Worm (Caenorhabditis elegans) whole organism, L4/young adult: Measurements from ENCODE around the gene spig-9.

Experiments used
- W03F9.2 ChIP-seq: fragments of 150-350 bp; optimal IDR thresholded peaks from 2 replicates; lab custom pipeline; 2014; ENCODE audit warnings: missing biosample characterization, missing genetic modification characterization
- dao-5 ChIP-seq: sonication (generic microtip); optimal IDR thresholded peaks from 2 replicates; lab custom pipeline; 2016; ENCODE audit warnings: missing genotype, missing genetic modification characterization, moderate library complexity, missing compliant biosample characterization
- him-1 ChIP-seq: sonication (generic microtip); optimal IDR thresholded peaks from 2 replicates; lab custom pipeline; 2016; ENCODE audit warnings: missing genotype, missing genetic modification reagents, missing genetic modification characterization, missing compliant biosample characterization

Gene spig-9

DNA sequence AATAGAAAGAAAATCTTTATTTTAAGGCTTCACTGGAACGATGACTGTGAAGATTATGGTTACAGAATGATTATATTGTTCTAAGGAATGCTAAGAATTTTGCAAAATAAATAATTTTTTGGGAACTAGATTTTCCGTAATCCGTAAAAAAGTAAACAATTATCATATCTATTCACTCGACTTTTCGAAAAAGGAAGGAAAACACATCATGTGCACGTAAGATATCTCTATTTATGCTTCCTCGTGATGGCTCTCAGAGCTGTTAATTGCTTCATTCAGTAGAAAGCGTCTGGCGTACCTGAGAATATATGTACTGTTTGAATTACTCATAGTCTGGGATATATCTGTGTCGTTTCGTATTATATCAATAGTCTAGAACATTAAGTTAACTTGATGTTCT, 8.1 kb upstream of the spig-9 start, which contains the start of gene srd-11:
Gene srd-11, minus strand, starts transcription at position 101 of the 400 bp plus-strand sequence.
- TF ChIP-seq W03F9.2 (tag; lab: Kevin White, UChicago) (no peak), him-1 (no peak), dao-5 (no peak)

ce11 chrV:13613870-13614269, 2.2 kb upstream of the spig-9 start, which contains the start of gene F53F4.7:
Gene F53F4.7 (minus strand): TSS chrV:13613970.
- TF ChIP-seq W03F9.2 (tag; lab: Kevin White, UChicago) (no peak), dao-5 (no peak), him-1 (no peak)

- TF ChIP-seq dao-5 (no peak), W03F9.2 (tag; lab: Kevin White, UChicago) (no peak), him-1 (no peak)
Measured at ce11 chrV:13609806-13610205, 1.9 kb downstream of the spig-9 start.

ce11 chrV:13608486-13608885, 3.2 kb downstream of the spig-9 start:
- TF ChIP-seq him-1 = no peak
- no peak for TF ChIP-seq dao-5
- no peak for TF ChIP-seq W03F9.2 (tag; lab: Kevin White, UChicago)

DNA sequence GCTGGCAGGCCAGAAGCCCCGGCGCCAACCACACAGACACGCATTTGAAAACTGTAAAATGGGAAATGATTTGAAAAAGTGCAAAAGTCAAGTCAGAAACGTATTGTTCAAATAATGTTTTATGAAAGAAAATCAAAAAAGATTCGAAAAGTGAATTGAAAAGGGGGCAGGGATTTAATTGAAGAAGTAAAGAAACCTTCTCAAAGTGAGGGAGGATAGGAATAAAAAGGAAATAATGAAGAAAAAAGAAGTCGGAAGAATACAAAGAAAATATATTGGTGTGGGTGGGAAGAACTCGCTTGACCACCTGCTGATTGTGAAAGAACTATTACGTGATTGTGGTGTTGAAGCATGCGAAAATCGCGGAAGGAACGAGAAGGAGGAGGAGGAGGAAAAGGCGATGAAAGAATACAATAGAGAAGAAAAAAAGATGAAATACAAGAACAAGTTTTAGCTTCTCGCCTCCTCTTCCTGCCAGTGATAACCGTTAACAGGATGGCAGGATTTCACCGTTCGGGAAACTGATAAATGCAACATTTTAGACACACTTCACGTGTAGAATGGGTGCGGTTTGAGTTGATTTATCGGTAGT, 4.9 kb downstream of the spig-9 start, which contains the start of gene fmo-4:
Gene fmo-4, minus strand, starts transcription at position 51 of the 592 bp plus-strand sequence.
- TF ChIP-seq W03F9.2 (tag; lab: Kevin White, UChicago) = no peak
- TF ChIP-seq him-1 = no peak
- TF ChIP-seq dao-5 = no peak

DNA sequence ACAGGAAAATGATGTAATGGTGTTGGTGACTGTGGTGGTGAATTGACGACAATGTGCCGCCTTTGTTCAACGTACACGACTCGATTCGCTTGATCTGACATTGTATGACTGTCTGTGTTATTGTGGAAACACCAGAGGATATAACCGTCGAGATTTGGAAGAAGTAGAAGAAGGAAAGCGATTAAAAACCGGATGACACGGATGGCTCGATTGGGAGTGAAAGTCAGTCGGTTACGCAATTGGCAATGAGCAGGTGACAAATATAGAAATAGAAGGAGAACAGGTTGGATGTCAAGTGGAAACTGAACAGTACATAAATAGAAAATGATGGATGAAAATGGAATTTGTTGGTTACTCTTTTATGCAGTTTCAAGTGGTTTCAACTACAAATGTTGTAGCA, 10.8 kb downstream of the spig-9 start, which contains the start of gene rdy-2:
Gene rdy-2, minus strand, starts transcription at position 101 of the 400 bp plus-strand sequence.
- TF ChIP-seq dao-5 = no peak
- no peak for TF ChIP-seq W03F9.2 (tag; lab: Kevin White, UChicago)
- TF ChIP-seq him-1 = no peak

DNA sequence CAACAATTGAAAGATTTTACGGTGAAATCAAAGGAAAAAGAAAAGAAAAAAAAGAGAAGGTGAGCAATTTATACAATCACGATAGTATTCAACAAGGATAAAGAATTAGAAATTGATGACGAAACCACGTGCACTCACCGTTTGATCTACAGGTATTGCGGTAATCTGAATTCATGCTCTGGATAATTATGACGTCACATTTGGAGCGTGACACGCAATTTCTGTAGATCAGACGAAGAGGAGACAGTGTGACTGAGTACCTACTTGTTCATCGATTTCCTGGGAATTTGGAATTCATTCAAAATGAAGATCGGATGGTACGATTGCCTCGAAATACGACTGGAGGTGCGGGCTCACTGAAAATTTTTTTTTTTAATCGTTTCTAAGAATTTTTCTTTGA, 13.3 kb downstream of the spig-9 start:
- TF ChIP-seq him-1 (no peak), W03F9.2 (tag; lab: Kevin White, UChicago) (no peak), dao-5 (no peak)

ce11 chrV:13593083-13593482, 18.6 kb downstream of the spig-9 start, which contains the start of gene F53F4.4:
Gene F53F4.4 (plus strand): TSS chrV:13593383.
- TF ChIP-seq dao-5 = no peak

DNA sequence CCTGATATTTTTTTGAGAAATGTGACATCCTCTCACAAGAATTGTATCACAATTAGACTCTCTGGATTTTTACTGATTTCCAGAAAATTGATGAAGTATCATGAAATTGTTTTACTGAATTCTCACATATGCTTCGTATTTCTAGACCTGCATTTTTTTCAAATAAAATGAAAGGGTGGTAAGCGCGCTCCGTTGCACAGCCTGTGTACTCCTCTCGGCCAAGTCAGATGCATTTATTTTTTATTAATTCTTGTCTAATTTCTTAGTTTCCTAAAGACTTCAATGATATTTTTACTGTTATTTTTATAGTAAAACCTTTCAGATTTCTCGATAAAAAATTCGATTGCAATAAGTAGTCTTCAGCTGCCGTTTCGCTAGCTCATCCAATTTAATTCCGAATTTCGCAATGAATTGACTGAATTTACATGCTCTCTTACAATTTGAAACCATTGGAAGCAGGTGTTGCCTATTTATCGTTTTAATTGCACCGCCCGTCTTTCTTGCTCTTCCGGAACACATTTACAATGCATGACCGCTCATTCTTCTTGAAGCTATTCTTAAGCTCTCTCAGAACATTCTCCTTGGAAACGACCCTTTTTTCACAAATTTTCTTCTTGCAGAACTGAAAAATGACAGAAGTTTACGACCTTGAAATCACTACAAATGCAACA, 20.0 kb downstream of the spig-9 start, which contains the start of gene tbcb-1:
Gene tbcb-1, plus strand, starts transcription at position 621 of the 671 bp plus-strand sequence.
- TF ChIP-seq W03F9.2 (tag; lab: Kevin White, UChicago) (peak; percentile 23), him-1 (no peak)

DNA sequence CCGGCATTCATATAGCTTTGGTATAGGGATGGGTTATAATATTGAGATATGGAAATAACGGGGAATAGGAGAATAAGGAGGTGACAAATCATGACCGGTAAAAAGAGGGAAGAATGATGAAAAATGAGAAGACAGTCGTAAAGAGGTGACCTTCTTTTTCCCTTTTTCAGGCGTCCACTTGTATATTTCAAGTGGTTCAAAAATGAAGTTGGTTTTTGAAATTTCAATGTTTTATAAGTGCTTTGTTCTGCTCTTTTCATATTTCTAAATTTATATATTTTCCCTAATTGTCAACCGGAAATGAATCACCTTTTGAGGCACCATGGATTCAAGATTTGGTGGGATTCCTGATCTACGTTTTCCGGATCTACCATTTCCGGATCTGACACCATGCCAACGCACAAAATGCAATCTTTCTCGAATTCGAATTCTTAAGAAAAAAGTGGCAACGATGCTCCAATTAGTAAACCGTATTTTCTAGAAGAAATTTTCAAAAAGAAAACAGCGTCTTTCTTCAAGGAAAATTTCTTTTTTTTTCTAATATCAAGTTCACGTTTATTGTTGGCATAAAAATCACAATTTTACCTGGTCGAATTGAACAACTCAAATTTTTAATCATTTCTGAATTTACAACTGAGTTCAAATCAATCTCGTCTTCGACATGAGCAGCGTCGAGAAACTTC, 22.0 kb downstream of the spig-9 start, which contains the start of the genes F53F4.2 and F53F4.18:
Gene F53F4.2, minus strand, starts transcription at position 101 of the 683 bp plus-strand sequence.
Gene F53F4.18, plus strand, starts transcription at position 633 of the 683 bp plus-strand sequence.
- no peak for TF ChIP-seq him-1
- TF ChIP-seq W03F9.2 (tag; lab: Kevin White, UChicago) = no peak
- no peak for TF ChIP-seq dao-5

DNA sequence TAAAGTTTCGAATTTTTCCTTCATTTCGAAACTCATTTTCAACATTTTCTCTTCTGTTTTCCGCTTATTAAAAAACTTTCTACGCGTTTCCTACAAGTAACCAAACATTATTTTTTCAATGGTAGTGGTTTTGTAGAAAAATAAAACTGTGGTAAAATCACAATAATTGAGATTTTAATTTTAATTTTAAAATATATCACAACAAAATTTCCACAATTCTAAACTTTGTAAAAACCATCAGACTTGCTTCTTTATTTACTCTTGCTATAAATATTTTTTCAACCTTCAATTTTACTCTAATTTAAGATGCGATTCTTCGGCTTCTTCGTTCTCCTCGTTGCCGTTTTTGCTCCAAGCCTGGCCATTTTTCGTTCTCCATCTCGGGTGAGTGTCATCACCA, 23.8 kb downstream of the spig-9 start, which contains the start of gene F53F4.17:
Gene F53F4.17, plus strand, starts transcription at position 301 of the 400 bp plus-strand sequence.
- TF ChIP-seq W03F9.2 (tag; lab: Kevin White, UChicago) (no peak), dao-5 (no peak), him-1 (no peak)

- no peak for TF ChIP-seq him-1
- no peak for TF ChIP-seq W03F9.2 (tag; lab: Kevin White, UChicago)
- no peak for TF ChIP-seq dao-5
Measured at ce11 chrV:13584484-13584883, 27.2 kb downstream of the spig-9 start, which contains the start of gene F53F4.1. Gene F53F4.1 (plus strand): TSS chrV:13584784.

DNA sequence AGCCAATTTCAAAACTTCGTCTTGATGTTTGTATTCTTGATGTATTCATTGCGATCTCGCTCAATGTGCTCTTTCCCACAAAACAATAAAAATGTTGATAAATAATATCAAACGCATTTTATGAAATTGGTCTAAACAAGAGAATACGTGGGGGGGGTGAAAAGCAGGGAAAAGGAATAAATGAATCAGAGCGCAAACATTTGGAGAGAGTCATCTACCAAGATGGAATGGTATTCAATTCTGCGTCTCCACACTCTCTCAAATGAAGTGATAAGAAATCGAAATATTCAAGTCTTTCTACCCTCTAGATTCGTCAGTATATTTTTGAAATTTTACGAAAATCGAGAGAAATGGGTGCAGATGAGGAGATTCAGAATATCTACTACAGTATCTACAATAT, 31.0 kb downstream of the spig-9 start, which contains the start of gene C50B8.5:
Gene C50B8.5, plus strand, starts transcription at position 273 of the 400 bp plus-strand sequence.
- no peak for TF ChIP-seq dao-5
- no peak for TF ChIP-seq W03F9.2 (tag; lab: Kevin White, UChicago)
- TF ChIP-seq him-1 = no peak

DNA sequence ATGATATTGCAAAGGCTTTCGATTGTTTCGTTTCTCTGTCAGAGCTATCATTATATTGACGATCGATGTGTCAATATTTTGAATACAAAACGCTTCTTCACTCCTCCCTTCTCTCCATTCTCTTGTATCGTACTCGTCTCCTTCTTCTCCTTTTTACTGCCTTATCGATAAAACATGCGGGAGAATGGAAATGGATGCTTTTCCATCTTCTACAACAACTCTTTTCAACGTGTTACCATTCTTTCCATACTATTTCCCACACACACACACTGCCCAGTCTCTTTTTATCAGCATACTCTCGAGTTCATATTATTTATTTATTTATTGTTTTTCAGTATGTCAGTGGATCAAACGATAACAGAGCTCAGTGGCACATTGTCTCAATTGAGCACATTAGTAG, 33.0 kb downstream of the spig-9 start, which contains the start of gene C50B8.6:
Gene C50B8.6, plus strand, starts transcription at position 336 of the 400 bp plus-strand sequence.
- TF ChIP-seq him-1 = no peak
- no peak for TF ChIP-seq dao-5
- no peak for TF ChIP-seq W03F9.2 (tag; lab: Kevin White, UChicago)
